Fruit fly (Drosophila melanogaster): ENCODE results near the gene spel1.

- TF ChIP-seq Sox102F (GFP tag; optimal IDR thresholded peaks at IDR 0.05) (no peak), Blimp-1 (GFP tag; optimal IDR thresholded peaks at IDR 0.05) (peak; percentile 22), dsx (GFP tag; optimal IDR thresholded peaks at IDR 0.05; ENCODE audit: poor library complexity, severe bottlenecking) (peak; percentile 39), CG6808 (GFP tag; optimal IDR thresholded peaks at IDR 0.05) (peak; percentile 66), OdsH (GFP tag; optimal IDR thresholded peaks at IDR 0.05) (peak; percentile 84), fd85E (GFP tag; optimal IDR thresholded peaks at IDR 0.05) (no peak), acj6 (GFP tag; optimal IDR thresholded peaks at IDR 0.05) (peak; percentile 87), CG4318 (GFP tag; optimal IDR thresholded peaks at IDR 0.05) (peak; percentile 81), CG34406 (GFP tag; optimal IDR thresholded peaks at IDR 0.05) (peak; percentile 83), Met (GFP tag; optimal IDR thresholded peaks at IDR 0.05) (peak; percentile 78)
These were observed 6.6 kb upstream of the spel1 start, which contains the start of gene Rab14 for dm6 chr2L:14355033-14355851.

All from whole organism, prepupa.